Worm (Caenorhabditis elegans): ENCODE results near the gene srx-120.
A peak's percentile ranks its signal among the peaks of the same experiment; 100 is the strongest.

srx-120 gene

ce11 chrII:12518809-12519344, 12.2 kb upstream of the srx-120 start, which contains the start of gene srh-70 (continued):
- TF ChIP-seq ceh-44 (GFP tag; IDR thresholded peaks at IDR 0.05), result no peak
- no peak for TF ChIP-seq F10B5.3 (tag; optimal IDR thresholded peaks at IDR 0.05)
- TF ChIP-seq tag-97 (GFP tag; IDR thresholded peaks at IDR 0.05), result no peak
- no peak for TF ChIP-seq fkh-10 (GFP tag; optimal IDR thresholded peaks at IDR 0.05)
- no peak for TF ChIP-seq arid-1 (GFP tag; conservative IDR thresholded peaks at IDR 0.05)
- peak; percentile 82; the same call in 1 of the 2 replicates for TF ChIP-seq saeg-2 (GFP tag; IDR thresholded peaks at IDR 0.05)
- peak; percentile 40 for TF ChIP-seq mes-2 (tag; optimal IDR thresholded peaks at IDR 0.05; ENCODE audit: poor library complexity, severe bottlenecking)
- TF ChIP-seq duxl-1 (tag; optimal IDR thresholded peaks at IDR 0.05; ENCODE audit: poor library complexity), result no peak
- TF ChIP-seq dmd-9 (GFP tag; IDR thresholded peaks at IDR 0.05), result no peak
- TF ChIP-seq sdz-12 (GFP tag; optimal IDR thresholded peaks at IDR 0.05), result no peak
- TF ChIP-seq mep-1 (tag; optimal IDR thresholded peaks at IDR 0.05), result no peak
- no peak for TF ChIP-seq hmg-1.1 (GFP tag; IDR thresholded peaks at IDR 0.05)

- TF ChIP-seq zfp-3 (GFP tag; conservative IDR thresholded peaks at IDR 0.05) (no peak), F49E8.2 (tag; optimal IDR thresholded peaks at IDR 0.05; ENCODE audit: borderline replicate concordance) (no peak), ceh-82 (tag; optimal IDR thresholded peaks at IDR 0.05) (no peak), nhr-237 (tag; optimal IDR thresholded peaks at IDR 0.05) (no peak), mxl-3 (GFP tag; optimal IDR thresholded peaks at IDR 0.05) (no peak), nhr-77 (tag; optimal IDR thresholded peaks at IDR 0.05) (no peak), lim-7 (GFP tag; IDR thresholded peaks at IDR 0.05) (no peak), tag-97 (GFP tag; IDR thresholded peaks at IDR 0.05) (no peak), mdt-29 (GFP tag; IDR thresholded peaks at IDR 0.05) (no peak), duxl-1 (tag; optimal IDR thresholded peaks at IDR 0.05; ENCODE audit: poor library complexity) (no peak), F10B5.3 (tag; optimal IDR thresholded peaks at IDR 0.05) (no peak)
Measured at ce11 chrII:12519616-12520015, 11.4 kb upstream of the srx-120 start, which contains the start of gene ceh-99. Gene ceh-99 (plus strand): TSS chrII:12519981.

- TF ChIP-seq mes-2 (tag; optimal IDR thresholded peaks at IDR 0.05; ENCODE audit: poor library complexity, severe bottlenecking), result no peak
- no peak for TF ChIP-seq dmd-6 (GFP tag; IDR thresholded peaks at IDR 0.05)
- TF ChIP-seq snpc-4 (tag; optimal IDR thresholded peaks at IDR 0.05), result no peak
- TF ChIP-seq lin-29 (GFP tag; IDR thresholded peaks at IDR 0.05), result no peak
- TF ChIP-seq nhr-41 (GFP tag; IDR thresholded peaks at IDR 0.05), result no peak
- no peak for TF ChIP-seq zip-11 (GFP tag; IDR thresholded peaks at IDR 0.05)
- no peak for TF ChIP-seq dmd-8 (GFP tag; IDR thresholded peaks at IDR 0.05)
- no peak for TF ChIP-seq mdl-1 (tag; optimal IDR thresholded peaks at IDR 0.05)
- TF ChIP-seq Y75B8A.6 (GFP tag; IDR thresholded peaks at IDR 0.05), result no peak
- no peak for TF ChIP-seq ceh-20 (GFP tag; IDR thresholded peaks at IDR 0.05)
- no peak for TF ChIP-seq nhr-111 (GFP tag; optimal IDR thresholded peaks at IDR 0.05)
- no peak for TF ChIP-seq ceh-44 (GFP tag; IDR thresholded peaks at IDR 0.05)
- TF ChIP-seq pqm-1 (tag; optimal IDR thresholded peaks at IDR 0.05), result no peak
- no peak for TF ChIP-seq lsy-2 (tag; optimal IDR thresholded peaks at IDR 0.05)
- no peak for TF ChIP-seq fos-1 (tag; optimal IDR thresholded peaks at IDR 0.05)
- TF ChIP-seq zag-1 (tag; optimal IDR thresholded peaks at IDR 0.05), result no peak
- TF ChIP-seq saeg-2 (GFP tag; IDR thresholded peaks at IDR 0.05), result no peak
Measured at ce11 chrII:12525526-12525925, 5.5 kb upstream of the srx-120 start, which contains the start of gene srx-118. Gene srx-118 (plus strand): TSS chrII:12525826.

DNA sequence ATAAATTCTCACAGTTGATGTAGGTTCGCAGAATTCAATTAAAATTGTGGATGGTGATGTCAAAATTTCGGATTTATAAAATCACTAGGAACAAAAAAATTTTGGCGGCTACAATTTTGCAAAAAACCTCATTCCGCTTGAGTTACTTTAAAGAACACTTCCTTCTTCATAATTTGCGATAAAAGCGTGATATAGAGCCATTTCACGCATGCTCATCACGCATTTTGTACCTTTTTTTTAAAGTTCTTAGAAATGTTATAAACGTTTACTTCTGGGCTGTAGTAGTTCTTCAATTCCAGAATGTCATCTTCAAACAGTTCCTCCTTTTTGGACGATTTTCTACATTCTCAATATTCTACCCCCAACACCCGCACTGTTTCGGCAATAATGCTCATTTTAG, 3.1 kb upstream of the srx-120 start, which contains the start of gene srx-119:
Gene srx-119 (plus strand): TSS at position 301 of the 400 bp plus-strand sequence.
- TF ChIP-seq fos-1 (tag; optimal IDR thresholded peaks at IDR 0.05) (no peak), nhr-77 (tag; optimal IDR thresholded peaks at IDR 0.05) (no peak), dmd-6 (GFP tag; IDR thresholded peaks at IDR 0.05) (no peak), zfp-2 (tag; optimal IDR thresholded peaks at IDR 0.05) (no peak), nhr-237 (tag; optimal IDR thresholded peaks at IDR 0.05) (no peak), skn-1 (tag; optimal IDR thresholded peaks at IDR 0.05) (no peak), hif-1 (tag; optimal IDR thresholded peaks at IDR 0.05) (no peak), nhr-41 (GFP tag; IDR thresholded peaks at IDR 0.05) (no peak), T26A8.4 (GFP tag; IDR thresholded peaks at IDR 0.05) (no peak)

Measured in whole organism, L4 larva.